Worm (Caenorhabditis elegans) whole organism, L2 larva: Measurements from ENCODE around the gene srj-44.

Experiments used
- ceh-82 ChIP-seq: fragments of 150-350 bp; optimal IDR thresholded peaks from 2 replicates; lab custom pipeline; 2014; ENCODE audit warnings: missing biosample characterization, missing genetic modification characterization
- dmd-4 ChIP-seq: sonication (generic microtip); optimal IDR thresholded peaks from 2 replicates; lab custom pipeline; 2017; ENCODE audit warnings: missing biosample characterization, missing genetic modification characterization
- lin-13 ChIP-seq: fragments of 150-350 bp; optimal IDR thresholded peaks from 2 replicates; lab custom pipeline; 2014; ENCODE audit warnings: missing biosample characterization, missing genetic modification reagents, missing genetic modification characterization
- lin-39 ChIP-seq: fragments of 150-350 bp; optimal IDR thresholded peaks from 2 replicates; lab custom pipeline; 2014; ENCODE audit warnings: missing biosample characterization, missing genetic modification reagents, missing genetic modification characterization
- sma-9 ChIP-seq, 2 experiments: fragments of 150-350 bp in 1 of 2; sonication (generic microtip) in 1 of 2; optimal IDR thresholded peaks; 2 replicates each; lab custom pipeline; 2014 to 2016; ENCODE audit warnings: missing genetic modification characterization in 2 of 2, mild to moderate bottlenecking in 1 of 2, missing biosample characterization in 1 of 2, missing compliant biosample characterization in 1 of 2, missing genetic modification reagents in 1 of 2, moderate library complexity in 1 of 2
- snpc-4 ChIP-seq: fragments of 150-350 bp; optimal IDR thresholded peaks from 2 replicates; lab custom pipeline; 2014; ENCODE audit warnings: missing biosample characterization, missing genetic modification characterization
- unc-62 ChIP-seq: fragments of 150-350 bp; optimal IDR thresholded peaks from 2 replicates; lab custom pipeline; 2014; ENCODE audit warnings: missing biosample characterization, missing genetic modification reagents, missing genetic modification characterization

DNA sequence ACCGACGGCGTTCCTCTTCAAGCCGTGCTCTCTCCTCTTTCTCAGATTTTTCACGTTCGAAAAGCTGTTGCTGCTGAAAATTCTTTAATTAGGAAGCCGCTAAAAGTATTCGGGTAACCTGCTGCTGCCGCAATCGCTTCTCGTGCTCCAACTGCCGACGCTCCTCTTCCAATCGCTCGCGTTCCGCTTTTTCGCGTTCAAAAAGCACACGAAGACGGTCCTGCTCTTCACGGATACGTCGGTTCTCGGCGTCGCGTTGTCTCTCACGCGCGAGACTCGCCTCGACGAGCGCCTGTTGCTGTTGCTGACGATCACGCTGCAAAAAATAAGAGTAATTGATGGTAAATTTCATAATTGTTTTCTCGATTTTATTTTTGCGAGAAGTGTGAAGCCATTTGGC, 45.0 kb downstream of the srj-44 start:
- TF ChIP-seq lin-13 (no peak), lin-39 (tag; lab: Kevin White, UChicago) (no peak), dmd-4 (no peak), sma-9 (GFP tag; optimal IDR thresholded peaks at IDR 0.05; lab: Kevin White, UChicago) (no peak), sma-9 (tag; optimal IDR thresholded peaks at IDR 0.05; lab: Kevin White, UChicago) (no peak), ceh-82 (no peak), snpc-4 (no peak), unc-62 (no peak)
